Worm (Caenorhabditis elegans) whole organism, midembryonic: Measurements from ENCODE around the gene F19H6.6.

Experiments used
- T22C8.4 ChIP-seq: fragments of 200-800 bp; sonication (Bioruptor generic); IDR thresholded peaks from 2 replicates; pipeline ENCODE4 v1.3.6; 2022; ENCODE audit warnings: missing genetic modification characterization, missing compliant biosample characterization
- cog-1 ChIP-seq: sonication (generic microtip); optimal IDR thresholded peaks from 2 replicates; lab custom pipeline; 2016; ENCODE audit warnings: missing genetic modification characterization, missing compliant biosample characterization
- flt-1 ChIP-seq: fragments of 200-800 bp; sonication (Bioruptor generic); IDR thresholded peaks from 2 replicates; pipeline ENCODE4 v1.3.6; 2022; ENCODE audit warnings: missing genetic modification characterization, missing compliant biosample characterization
- klf-2 ChIP-seq: fragments of 200-800 bp; sonication (Bioruptor generic); conservative IDR thresholded peaks from 2 replicates; pipeline ENCODE4 v1.3.6; 2022; ENCODE audit warnings: missing genetic modification reagents, missing genetic modification characterization, missing compliant biosample characterization
- med-1 ChIP-seq: sonication (generic microtip); optimal IDR thresholded peaks from 2 replicates; lab custom pipeline; 2017; ENCODE audit warnings: missing genetic modification characterization, mild to moderate bottlenecking, missing compliant biosample characterization, antibody characterized with exemption, missing genetic modification reagents; ENCODE audit not compliant: insufficient read depth
- ref-1 ChIP-seq: fragments of 200-800 bp; sonication (Bioruptor generic); conservative IDR thresholded peaks from 2 replicates; pipeline ENCODE4 v1.3.6; 2022; ENCODE audit warnings: missing genetic modification reagents, missing genetic modification characterization, missing compliant biosample characterization
- tab-1 ChIP-seq: fragments of 200-800 bp; sonication (Bioruptor generic); IDR thresholded peaks from 2 replicates; pipeline ENCODE4 v1.3.6; 2022; ENCODE audit warnings: missing genetic modification characterization, missing compliant biosample characterization
- ztf-23 ChIP-seq: fragments of 200-800 bp; sonication (Bioruptor generic); IDR thresholded peaks from 2 replicates; pipeline ENCODE4 v1.3.6; 2022; ENCODE audit warnings: missing genetic modification reagents, missing genetic modification characterization, missing compliant biosample characterization
- ztf-29 ChIP-seq: fragments of 200-800 bp; sonication (Bioruptor generic); IDR thresholded peaks from 2 replicates; pipeline ENCODE4 v1.3.6; 2022; ENCODE audit warnings: missing genetic modification reagents, missing genetic modification characterization, missing compliant biosample characterization

F19H6.6 gene

ce11 chrX:12360444-12360843 lies at the start of gene F19H6.6, which contains the start of gene nspc-15:
TSS of gene F19H6.6 (plus strand) at chrX:12360827.
TSS of gene nspc-15 (plus strand) at chrX:12360744.
- TF ChIP-seq ztf-29 (GFP tag; lab: Robert Waterston, UW) = no peak
- no peak for TF ChIP-seq T22C8.4 (GFP tag; lab: Robert Waterston, UW)
- no peak for TF ChIP-seq tab-1 (GFP tag; lab: Robert Waterston, UW)
- TF ChIP-seq klf-2 (GFP tag; lab: Robert Waterston, UW) = no peak
- no peak for TF ChIP-seq ref-1 (GFP tag; lab: Robert Waterston, UW)
- TF ChIP-seq ztf-23 (GFP tag; lab: Robert Waterston, UW) = no peak
- TF ChIP-seq flt-1 = no peak
- TF ChIP-seq cog-1 (tag; lab: Kevin White, UChicago) = no peak
- TF ChIP-seq med-1 (GFP tag; lab: Kevin White, UChicago) = no peak

DNA sequence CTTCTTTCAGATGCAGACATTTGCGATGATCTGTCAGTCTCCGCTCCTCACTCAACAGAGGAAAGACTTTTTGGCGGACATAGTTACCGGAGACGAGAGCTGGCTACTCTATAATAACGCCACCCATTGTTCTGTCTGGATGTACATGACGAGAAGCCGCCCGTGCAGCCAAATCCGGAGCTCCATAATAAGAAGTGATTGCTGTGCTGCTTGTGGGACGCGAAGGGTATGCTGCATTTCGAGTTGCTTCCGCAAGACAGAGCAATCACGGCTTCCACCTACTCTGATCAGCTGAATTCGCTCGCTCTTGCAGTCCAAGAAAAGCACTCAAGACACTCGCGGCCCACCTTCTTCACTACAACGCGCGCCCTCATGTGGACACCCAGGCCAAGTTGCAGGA lies 46.8 kb upstream of the F19H6.6 start:
- TF ChIP-seq T22C8.4 (GFP tag; lab: Robert Waterston, UW) (no peak), cog-1 (tag; lab: Kevin White, UChicago) (no peak), ref-1 (GFP tag; lab: Robert Waterston, UW) (no peak), flt-1 (no peak), med-1 (GFP tag; lab: Kevin White, UChicago) (no peak), klf-2 (GFP tag; lab: Robert Waterston, UW) (no peak), tab-1 (GFP tag; lab: Robert Waterston, UW) (no peak), ztf-29 (GFP tag; lab: Robert Waterston, UW) (no peak), ztf-23 (GFP tag; lab: Robert Waterston, UW) (no peak)

DNA sequence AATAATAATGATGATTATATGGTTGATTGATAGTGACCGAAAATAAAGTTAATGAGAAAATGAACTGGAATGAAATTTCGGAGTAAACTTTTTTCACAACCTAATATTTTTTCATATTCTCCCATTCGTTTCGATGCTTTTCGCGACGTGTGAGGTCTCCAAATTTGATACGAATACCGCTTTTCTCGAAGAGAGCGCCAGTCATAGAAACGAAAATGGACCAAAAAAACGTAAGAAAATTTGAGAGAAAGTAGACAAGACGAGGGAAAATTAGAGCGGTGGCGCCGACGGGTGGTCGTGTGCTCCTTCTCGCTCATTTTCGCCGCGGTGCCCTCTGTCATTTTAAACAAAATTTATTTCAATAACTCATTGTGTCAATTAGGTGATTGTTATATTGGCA lies 46.2 kb upstream of the F19H6.6 start:
- TF ChIP-seq klf-2 (GFP tag; lab: Robert Waterston, UW) = no peak

DNA sequence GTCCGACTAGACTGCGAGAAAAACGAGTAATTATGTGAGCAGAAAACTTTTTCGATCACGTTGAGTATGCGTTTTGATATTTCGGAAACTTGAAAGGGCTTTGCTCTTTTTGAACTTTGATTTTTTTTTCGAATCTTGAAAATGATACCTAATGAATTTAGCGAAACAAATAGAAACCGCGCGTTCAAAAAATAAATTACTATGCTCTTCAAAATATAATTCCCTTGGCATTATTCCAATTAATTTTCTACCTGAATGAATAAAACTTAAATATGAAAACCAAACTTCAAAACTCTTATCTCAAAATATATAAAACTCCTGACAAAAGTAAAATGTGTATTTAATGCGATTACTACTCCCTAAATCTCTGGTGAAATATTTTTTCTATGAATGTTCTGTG lies 45.4 kb upstream of the F19H6.6 start, which contains the start of gene xtr-2:
TSS of gene xtr-2 (plus strand) at position 301 of the 400 bp plus-strand sequence.
- TF ChIP-seq med-1 (GFP tag; lab: Kevin White, UChicago) = no peak
- TF ChIP-seq ztf-23 (GFP tag; lab: Robert Waterston, UW) = no peak
- TF ChIP-seq flt-1 = no peak
- no peak for TF ChIP-seq ref-1 (GFP tag; lab: Robert Waterston, UW)
- TF ChIP-seq klf-2 (GFP tag; lab: Robert Waterston, UW) = no peak
- TF ChIP-seq cog-1 (tag; lab: Kevin White, UChicago) = no peak
- no peak for TF ChIP-seq T22C8.4 (GFP tag; lab: Robert Waterston, UW)
- TF ChIP-seq tab-1 (GFP tag; lab: Robert Waterston, UW) = no peak
- TF ChIP-seq ztf-29 (GFP tag; lab: Robert Waterston, UW) = no peak

- TF ChIP-seq T22C8.4 (GFP tag; lab: Robert Waterston, UW) = no peak
- TF ChIP-seq cog-1 (tag; lab: Kevin White, UChicago) = no peak
- no peak for TF ChIP-seq ztf-23 (GFP tag; lab: Robert Waterston, UW)
- no peak for TF ChIP-seq med-1 (GFP tag; lab: Kevin White, UChicago)
- TF ChIP-seq ztf-29 (GFP tag; lab: Robert Waterston, UW) = no peak
- no peak for TF ChIP-seq flt-1
- TF ChIP-seq tab-1 (GFP tag; lab: Robert Waterston, UW) = no peak
- TF ChIP-seq klf-2 (GFP tag; lab: Robert Waterston, UW) = no peak
- no peak for TF ChIP-seq ref-1 (GFP tag; lab: Robert Waterston, UW)
Observed at ce11 chrX:12317560-12317959, 43.1 kb upstream of the F19H6.6 start.

ce11 chrX:12320737-12321136 lies 39.9 kb upstream of the F19H6.6 start, which contains the start of gene ceh-40:
TSS of gene ceh-40 (minus strand) at chrX:12320777.
- TF ChIP-seq ref-1 (GFP tag; lab: Robert Waterston, UW) = no peak

DNA sequence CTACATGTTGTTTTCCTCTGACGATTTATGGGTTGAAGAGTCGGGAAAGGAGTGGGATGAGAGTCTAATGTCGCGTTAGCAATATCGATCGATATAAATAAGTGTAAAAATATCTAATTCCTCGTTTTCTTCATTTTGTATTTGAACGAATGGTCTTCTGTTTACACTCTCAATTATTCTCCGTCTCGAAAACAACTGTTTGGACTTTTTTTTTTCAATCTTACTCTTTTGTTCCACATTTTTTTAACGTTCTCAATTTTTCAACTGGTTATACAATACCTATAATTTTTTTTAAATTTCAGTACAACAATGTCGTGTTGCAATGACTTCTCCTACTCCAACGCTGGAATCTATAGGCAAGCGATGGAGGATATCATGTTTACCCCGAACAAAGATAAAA lies 39.3 kb upstream of the F19H6.6 start, which contains the start of gene F17A2.13:
TSS of gene F17A2.13 (plus strand) at position 301 of the 400 bp plus-strand sequence.
- TF ChIP-seq klf-2 (GFP tag; lab: Robert Waterston, UW) (no peak), flt-1 (no peak), ref-1 (GFP tag; lab: Robert Waterston, UW) (no peak), T22C8.4 (GFP tag; lab: Robert Waterston, UW) (no peak), cog-1 (tag; lab: Kevin White, UChicago) (no peak), ztf-23 (GFP tag; lab: Robert Waterston, UW) (no peak), tab-1 (GFP tag; lab: Robert Waterston, UW) (no peak), ztf-29 (GFP tag; lab: Robert Waterston, UW) (no peak), med-1 (GFP tag; lab: Kevin White, UChicago) (no peak)

- no peak for TF ChIP-seq ztf-29 (GFP tag; lab: Robert Waterston, UW)
- TF ChIP-seq klf-2 (GFP tag; lab: Robert Waterston, UW) = no peak
- TF ChIP-seq tab-1 (GFP tag; lab: Robert Waterston, UW) = no peak
- no peak for TF ChIP-seq ref-1 (GFP tag; lab: Robert Waterston, UW)
- no peak for TF ChIP-seq flt-1
- no peak for TF ChIP-seq ztf-23 (GFP tag; lab: Robert Waterston, UW)
- TF ChIP-seq T22C8.4 (GFP tag; lab: Robert Waterston, UW) = no peak
Observed at ce11 chrX:12323439-12323838, 37.2 kb upstream of the F19H6.6 start, which contains the start of gene srd-40. TSS of gene srd-40 (plus strand) at chrX:12323739.

ce11 chrX:12326424-12326823 lies 34.2 kb upstream of the F19H6.6 start, which contains the start of gene srd-41:
TSS of gene srd-41 (plus strand) at chrX:12326724.
- TF ChIP-seq cog-1 (tag; lab: Kevin White, UChicago) (no peak), ztf-23 (GFP tag; lab: Robert Waterston, UW) (no peak), ref-1 (GFP tag; lab: Robert Waterston, UW) (no peak)

ce11 chrX:12328676-12329075 lies 32.0 kb upstream of the F19H6.6 start, which contains the start of gene srd-45:
TSS of gene srd-45 (plus strand) at chrX:12328976.
- TF ChIP-seq T22C8.4 (GFP tag; lab: Robert Waterston, UW) = no peak
- TF ChIP-seq klf-2 (GFP tag; lab: Robert Waterston, UW) = no peak
- TF ChIP-seq ref-1 (GFP tag; lab: Robert Waterston, UW) = no peak
- no peak for TF ChIP-seq med-1 (GFP tag; lab: Kevin White, UChicago)
- TF ChIP-seq ztf-29 (GFP tag; lab: Robert Waterston, UW) = no peak
